Worm (Caenorhabditis elegans): ENCODE data around the gene sdz-11.

sdz-11 gene

ce11 chrII:3785756-3786155, 33.7 kb upstream of the sdz-11 start:
- TF ChIP-seq lin-13 (GFP tag; optimal IDR thresholded peaks at IDR 0.05) (no peak), egl-27 (tag; optimal IDR thresholded peaks at IDR 0.05) (no peak), ztf-11 (tag; optimal IDR thresholded peaks at IDR 0.05) (no peak), fos-1 (tag; optimal IDR thresholded peaks at IDR 0.05) (no peak), nhr-6 (tag; optimal IDR thresholded peaks at IDR 0.05) (no peak), nhr-129 (tag; optimal IDR thresholded peaks at IDR 0.05) (no peak), ceh-16 (tag; optimal IDR thresholded peaks at IDR 0.05) (no peak), nhr-23 (tag; optimal IDR thresholded peaks at IDR 0.05) (no peak), mdl-1 (tag; optimal IDR thresholded peaks at IDR 0.05) (no peak)

- no peak for TF ChIP-seq dmd-4 (tag; optimal IDR thresholded peaks at IDR 0.05)
- no peak for TF ChIP-seq unc-55 (GFP tag; optimal IDR thresholded peaks at IDR 0.05)
- TF ChIP-seq ZK546.5 (tag; optimal IDR thresholded peaks at IDR 0.05): no peak
- TF ChIP-seq unc-39 (tag; optimal IDR thresholded peaks at IDR 0.05): no peak
- TF ChIP-seq C34F6.9 (tag; optimal IDR thresholded peaks at IDR 0.05): no peak
Observed at ce11 chrII:3785257-3785656, 33.2 kb upstream of the sdz-11 start, which contains the start of gene T24E12.1. Gene T24E12.1 (plus strand): TSS chrII:3785557.

- no peak for TF ChIP-seq egl-27 (tag; optimal IDR thresholded peaks at IDR 0.05)
- no peak for TF ChIP-seq ceh-82 (tag; optimal IDR thresholded peaks at IDR 0.05)
- TF ChIP-seq zag-1 (tag; optimal IDR thresholded peaks at IDR 0.05): no peak
Observed at ce11 chrII:3782309-3783000, 30.4 kb upstream of the sdz-11 start, which contains the start of gene T24E12.2. Gene T24E12.2 (plus strand): TSS chrII:3782950.

- no peak for TF ChIP-seq crh-2 (tag; optimal IDR thresholded peaks at IDR 0.05)
- TF ChIP-seq nhr-6 (tag; optimal IDR thresholded peaks at IDR 0.05): no peak
- TF ChIP-seq Y55F3AM.14 (GFP tag; optimal IDR thresholded peaks at IDR 0.05): no peak
- no peak for TF ChIP-seq fos-1 (tag; optimal IDR thresholded peaks at IDR 0.05)
- TF ChIP-seq nhr-23 (tag; optimal IDR thresholded peaks at IDR 0.05): no peak
- no peak for TF ChIP-seq mbf-1 (tag; optimal IDR thresholded peaks at IDR 0.05)
Observed at ce11 chrII:3781238-3781637, 29.2 kb upstream of the sdz-11 start.

ce11 chrII:3779463-3779862, 27.4 kb upstream of the sdz-11 start, which contains the start of gene T24E12.11:
Gene T24E12.11 (minus strand): TSS chrII:3779563.
- TF ChIP-seq peb-1 (tag; optimal IDR thresholded peaks at IDR 0.05) (no peak), C34F6.9 (tag; optimal IDR thresholded peaks at IDR 0.05) (no peak), ztf-11 (tag; optimal IDR thresholded peaks at IDR 0.05) (no peak), sma-9 (GFP tag; optimal IDR thresholded peaks at IDR 0.05) (no peak), sma-9 (tag; optimal IDR thresholded peaks at IDR 0.05) (no peak), zag-1 (tag; optimal IDR thresholded peaks at IDR 0.05) (no peak), nhr-77 (tag; optimal IDR thresholded peaks at IDR 0.05) (no peak), unc-39 (tag; optimal IDR thresholded peaks at IDR 0.05) (no peak), gmeb-1 (tag; optimal IDR thresholded peaks at IDR 0.05) (no peak), crh-2 (tag; optimal IDR thresholded peaks at IDR 0.05) (no peak), dmd-4 (tag; optimal IDR thresholded peaks at IDR 0.05) (no peak), Y55F3AM.14 (GFP tag; optimal IDR thresholded peaks at IDR 0.05) (no peak), nhr-25 (tag; optimal IDR thresholded peaks at IDR 0.05) (no peak), nhr-23 (tag; optimal IDR thresholded peaks at IDR 0.05) (no peak), nhr-237 (tag; optimal IDR thresholded peaks at IDR 0.05) (no peak), sem-4 (tag; optimal IDR thresholded peaks at IDR 0.05) (no peak), lin-39 (tag; optimal IDR thresholded peaks at IDR 0.05) (no peak), fos-1 (tag; optimal IDR thresholded peaks at IDR 0.05) (no peak), lsy-2 (tag; optimal IDR thresholded peaks at IDR 0.05) (no peak), ZK546.5 (tag; optimal IDR thresholded peaks at IDR 0.05) (no peak), blmp-1 (tag; optimal IDR thresholded peaks at IDR 0.05; ENCODE audit: insufficient read depth) (no peak)

ce11 chrII:3777802-3778201, 25.7 kb upstream of the sdz-11 start:
- no peak for TF ChIP-seq ceh-16 (tag; optimal IDR thresholded peaks at IDR 0.05)
- TF ChIP-seq ama-1 (optimal IDR thresholded peaks at IDR 0.05): no peak
- TF ChIP-seq zag-1 (tag; optimal IDR thresholded peaks at IDR 0.05): no peak
- TF ChIP-seq ztf-11 (tag; optimal IDR thresholded peaks at IDR 0.05): no peak
- TF ChIP-seq lin-11 (tag; optimal IDR thresholded peaks at IDR 0.05): no peak
- TF ChIP-seq nhr-23 (tag; optimal IDR thresholded peaks at IDR 0.05): no peak
- TF ChIP-seq nhr-12 (tag; optimal IDR thresholded peaks at IDR 0.05): no peak
- no peak for TF ChIP-seq nhr-25 (tag; optimal IDR thresholded peaks at IDR 0.05)
- TF ChIP-seq dmd-4 (tag; optimal IDR thresholded peaks at IDR 0.05): no peak
- no peak for TF ChIP-seq nhr-21 (tag; optimal IDR thresholded peaks at IDR 0.05)
- TF ChIP-seq peb-1 (tag; optimal IDR thresholded peaks at IDR 0.05): no peak
- TF ChIP-seq lin-13 (GFP tag; optimal IDR thresholded peaks at IDR 0.05): no peak
- no peak for TF ChIP-seq lin-39 (tag; optimal IDR thresholded peaks at IDR 0.05)
- no peak for TF ChIP-seq ZK546.5 (tag; optimal IDR thresholded peaks at IDR 0.05)
- no peak for TF ChIP-seq ztf-1 (GFP tag; conservative IDR thresholded peaks at IDR 0.05)

Measured in whole organism, L2 larva.